Fruit fly (Drosophila melanogaster) whole organism, embryonic: Measurements from ENCODE around the gene drongo.

Source experiments
- Antp ChIP-seq: fragments of 200-800 bp; sonication (Bioruptor generic); optimal IDR thresholded peaks from 3 replicates; lab custom pipeline; 2016; ENCODE audit warnings: missing biosample characterization, missing genetic modification characterization
- CG10431 ChIP-seq: fragments of 200-800 bp; sonication (Bioruptor generic); optimal IDR thresholded peaks from 3 replicates; lab custom pipeline; 2018; ENCODE audit warnings: missing biosample characterization, mild to moderate bottlenecking, missing genetic modification characterization
- CG11093 ChIP-seq: fragments of 200-800 bp; sonication (Bioruptor generic); IDR thresholded peaks from 3 replicates; pipeline ENCODE4 v1.3.6; 2022; ENCODE audit warnings: missing biosample characterization, missing genetic modification characterization
- CG11398 ChIP-seq: fragments of 200-800 bp; sonication (Bioruptor generic); optimal IDR thresholded peaks from 2 replicates; lab custom pipeline; 2016; ENCODE audit warnings: missing biosample characterization, missing genetic modification characterization
- CG12071 ChIP-seq: fragments of 200-800 bp; sonication (Bioruptor generic); optimal IDR thresholded peaks from 3 replicates; lab custom pipeline; 2018; ENCODE audit warnings: missing biosample characterization, mild to moderate bottlenecking, missing genetic modification characterization
- CG1233 ChIP-seq: fragments of 200-800 bp; sonication (Bioruptor generic); optimal IDR thresholded peaks from 4 replicates; lab custom pipeline; 2018; ENCODE audit warnings: missing biosample characterization, mild to moderate bottlenecking, missing genetic modification characterization
- CG1602 ChIP-seq: fragments of 200-800 bp; sonication (Bioruptor generic); optimal IDR thresholded peaks from 3 replicates; lab custom pipeline; 2016; ENCODE audit warnings: missing biosample characterization, missing genetic modification characterization
- CG17186 ChIP-seq: fragments of 200-800 bp; sonication (Bioruptor generic); optimal IDR thresholded peaks from 3 replicates; lab custom pipeline; 2017; ENCODE audit warnings: missing biosample characterization, missing genetic modification reagents, missing genetic modification characterization
- CG17802 ChIP-seq: fragments of 200-800 bp; sonication (Bioruptor generic); optimal IDR thresholded peaks from 2 replicates; lab custom pipeline; 2018; ENCODE audit warnings: missing biosample characterization, mild to moderate bottlenecking, missing genetic modification characterization, moderate library complexity
- CG18262 ChIP-seq: fragments of 200-800 bp; optimal IDR thresholded peaks from 3 replicates; lab custom pipeline; 2019; ENCODE audit warnings: missing biosample characterization, mild to moderate bottlenecking, missing genetic modification characterization, moderate library complexity
- CG2129 ChIP-seq: fragments of 200-800 bp; sonication (Bioruptor generic); IDR thresholded peaks from 2 replicates; pipeline ENCODE4 v1.3.6; 2022; ENCODE audit warnings: missing biosample characterization, missing genetic modification characterization; ENCODE audit not compliant: partially characterized antibody
- CG33213 ChIP-seq: fragments of 200-800 bp; sonication (Bioruptor generic); optimal IDR thresholded peaks from 3 replicates; lab custom pipeline; 2016; ENCODE audit warnings: missing biosample characterization, missing genetic modification characterization
- CG3407 ChIP-seq: fragments of 200-800 bp; sonication (Bioruptor generic); optimal IDR thresholded peaks from 2 replicates; lab custom pipeline; 2018; ENCODE audit warnings: missing biosample characterization, mild to moderate bottlenecking, missing genetic modification characterization
- CG5953 ChIP-seq: fragments of 200-800 bp; sonication (Bioruptor generic); IDR thresholded peaks from 2 replicates; pipeline ENCODE4 v1.3.6; 2022; ENCODE audit warnings: missing biosample characterization, missing genetic modification characterization
- CG6254 ChIP-seq: fragments of 200-800 bp; sonication (Bioruptor generic); optimal IDR thresholded peaks from 3 replicates; lab custom pipeline; 2017; ENCODE audit warnings: mild to moderate bottlenecking, missing biosample characterization, missing genetic modification reagents, missing genetic modification characterization
- CG6654 ChIP-seq: fragments of 200-800 bp; sonication (Bioruptor generic); optimal IDR thresholded peaks from 2 replicates; lab custom pipeline; 2017; ENCODE audit warnings: missing biosample characterization, mild to moderate bottlenecking, missing genetic modification characterization
- CG8281 ChIP-seq: fragments of 200-800 bp; sonication (Bioruptor generic); optimal IDR thresholded peaks from 2 replicates; lab custom pipeline; 2018; ENCODE audit warnings: missing biosample characterization, mild to moderate bottlenecking, missing genetic modification characterization, moderate library complexity
- D ChIP-seq, 2 experiments: fragments of 200-800 bp in 1 of 2; fragments of >200 bp in 1 of 2; sonication (Bioruptor generic) in 1 of 2; optimal IDR thresholded peaks; 2 replicates in 1 of 2; 3 replicates in 1 of 2; lab custom pipeline; 2017; ENCODE audit warnings: mild to moderate bottlenecking in 1 of 2, missing biosample characterization in 1 of 2, missing genetic modification characterization in 1 of 2, missing genetic modification reagents in 1 of 2
- Deaf1 ChIP-seq: fragments of 200-800 bp; optimal IDR thresholded peaks from 3 replicates; lab custom pipeline; 2019; ENCODE audit warnings: missing biosample characterization, mild to moderate bottlenecking, missing genetic modification characterization, moderate library complexity
- Drgx ChIP-seq: fragments of 200-800 bp; sonication (Bioruptor generic); IDR thresholded peaks from 2 replicates; pipeline ENCODE4 v1.3.6; 2022; ENCODE audit warnings: missing biosample characterization, missing genetic modification characterization
- Fer2 ChIP-seq: fragments of 200-800 bp; sonication (Bioruptor generic); optimal IDR thresholded peaks from 2 replicates; lab custom pipeline; 2018; ENCODE audit warnings: missing biosample characterization, mild to moderate bottlenecking, missing genetic modification characterization, moderate library complexity
- Mes4 ChIP-seq: fragments of 200-800 bp; sonication (Bioruptor generic); optimal IDR thresholded peaks from 2 replicates; lab custom pipeline; 2016; ENCODE audit warnings: missing biosample characterization, missing genetic modification characterization
- Oli ChIP-seq: fragments of 200-800 bp; sonication (Bioruptor generic); optimal IDR thresholded peaks from 2 replicates; lab custom pipeline; 2018; ENCODE audit warnings: missing biosample characterization, mild to moderate bottlenecking, missing genetic modification characterization, moderate library complexity
- PHDP ChIP-seq: fragments of 200-800 bp; sonication (Bioruptor generic); optimal IDR thresholded peaks from 3 replicates; lab custom pipeline; 2018; ENCODE audit warnings: missing biosample characterization, mild to moderate bottlenecking, missing genetic modification characterization, moderate library complexity
- Ptx1 ChIP-seq: fragments of 200-800 bp; sonication (Bioruptor generic); IDR thresholded peaks from 2 replicates; pipeline ENCODE4 v1.3.6; 2022; ENCODE audit warnings: missing biosample characterization, missing genetic modification characterization
- Rx ChIP-seq: fragments of 200-800 bp; sonication (Bioruptor generic); IDR thresholded peaks from 2 replicates; pipeline ENCODE4 v1.3.6; 2022; ENCODE audit warnings: missing biosample characterization, missing genetic modification characterization
- Scr ChIP-seq: fragments of 200-800 bp; sonication (Bioruptor generic); IDR thresholded peaks from 2 replicates; pipeline ENCODE4 v1.3.6; 2022; ENCODE audit warnings: missing biosample characterization, missing genetic modification characterization; ENCODE audit not compliant: partially characterized antibody
- YL-1 ChIP-seq: fragments of 200-800 bp; sonication (Bioruptor generic); optimal IDR thresholded peaks from 3 replicates; lab custom pipeline; 2017; ENCODE audit warnings: missing biosample characterization, mild to moderate bottlenecking, missing genetic modification characterization
- ap ChIP-seq: fragments of 200-800 bp; sonication (Bioruptor generic); IDR thresholded peaks from 2 replicates; pipeline ENCODE4 v1.3.6; 2022; ENCODE audit warnings: missing biosample characterization, missing genetic modification characterization
- chif ChIP-seq, 2 experiments: fragments of 200-800 bp; sonication (Bioruptor generic); optimal IDR thresholded peaks; 3 replicates each; lab custom pipeline; 2016; ENCODE audit warnings: missing biosample characterization in 2 of 2, missing genetic modification characterization in 2 of 2
- en ChIP-seq: fragments of 200-800 bp; sonication (Bioruptor generic); optimal IDR thresholded peaks from 2 replicates; lab custom pipeline; 2016; ENCODE audit warnings: missing biosample characterization, missing genetic modification characterization
- gem ChIP-seq: fragments of 200-800 bp; sonication (Bioruptor generic); optimal IDR thresholded peaks from 2 replicates; lab custom pipeline; 2019; ENCODE audit warnings: missing biosample characterization, mild to moderate bottlenecking, missing genetic modification characterization, moderate library complexity
- gsb ChIP-seq: fragments of 200-800 bp; sonication (Bioruptor generic); IDR thresholded peaks from 2 replicates; pipeline ENCODE4 v1.3.6; 2022; ENCODE audit warnings: missing biosample characterization, missing genetic modification characterization
- hth ChIP-seq: fragments of >200 bp; optimal IDR thresholded peaks from 2 replicates; lab custom pipeline; 2017; ENCODE audit warnings: inconsistent platforms
- insv ChIP-seq, 2 experiments: fragments of 200-800 bp; sonication (Bioruptor generic); optimal IDR thresholded peaks; 3 replicates each; lab custom pipeline; 2016 to 2018; ENCODE audit warnings: missing biosample characterization in 2 of 2, missing genetic modification characterization in 2 of 2
- kni ChIP-seq: fragments of 200-800 bp; sonication (Bioruptor generic); optimal IDR thresholded peaks from 3 replicates; lab custom pipeline; 2017; ENCODE audit warnings: mild to moderate bottlenecking, missing biosample characterization, missing genetic modification reagents, missing genetic modification characterization
- lola ChIP-seq, 3 experiments: fragments of >200 bp in 2 of 3; fragments of 200-800 bp in 1 of 3; sonication (Bioruptor generic) in 1 of 3; optimal IDR thresholded peaks; 2 replicates each; lab custom pipeline; 2017 to 2019; ENCODE audit warnings: missing biosample characterization in 3 of 3, missing genetic modification characterization in 3 of 3, mild to moderate bottlenecking in 1 of 3, moderate library complexity in 1 of 3
- nau ChIP-seq: fragments of 200-800 bp; sonication (Bioruptor generic); optimal IDR thresholded peaks from 3 replicates; lab custom pipeline; 2017; ENCODE audit warnings: missing biosample characterization, mild to moderate bottlenecking, missing genetic modification characterization, missing genetic modification reagents
- pzg ChIP-seq: fragments of 200-800 bp; sonication (Bioruptor generic); optimal IDR thresholded peaks from 3 replicates; lab custom pipeline; 2018; ENCODE audit warnings: missing biosample characterization, mild to moderate bottlenecking, missing genetic modification characterization, moderate library complexity
- row ChIP-seq: fragments of 200-800 bp; sonication (Bioruptor generic); IDR thresholded peaks from 3 replicates; pipeline ENCODE4 v1.3.6; 2022; ENCODE audit warnings: missing biosample characterization, missing genetic modification characterization
- sd ChIP-seq: fragments of 200-800 bp; sonication (Bioruptor generic); optimal IDR thresholded peaks from 3 replicates; lab custom pipeline; 2018; ENCODE audit warnings: missing biosample characterization, mild to moderate bottlenecking, missing genetic modification characterization, moderate library complexity
- seq ChIP-seq: fragments of 200-800 bp; sonication (Bioruptor generic); IDR thresholded peaks from 2 replicates; pipeline ENCODE4 v1.3.6; 2022; ENCODE audit warnings: missing biosample characterization, missing genetic modification characterization
- shn ChIP-seq: fragments of 200-800 bp; sonication (Bioruptor generic); optimal IDR thresholded peaks from 3 replicates; lab custom pipeline; 2016; ENCODE audit warnings: missing biosample characterization, missing genetic modification characterization
- tll ChIP-seq, 2 experiments: fragments of 200-800 bp in 1 of 2; fragments of >200 bp in 1 of 2; sonication (Bioruptor generic) in 1 of 2; optimal IDR thresholded peaks; 2 replicates each; lab custom pipeline; 2017 to 2019; ENCODE audit warnings: missing biosample characterization in 2 of 2, missing genetic modification characterization in 2 of 2, mild to moderate bottlenecking in 1 of 2, moderate library complexity in 1 of 2
- twi ChIP-seq: fragments of 200-800 bp; optimal IDR thresholded peaks from 2 replicates; lab custom pipeline; 2019; ENCODE audit warnings: missing biosample characterization, mild to moderate bottlenecking, missing genetic modification characterization, moderate library complexity
- unc-4 ChIP-seq: fragments of 200-800 bp; sonication (Bioruptor generic); IDR thresholded peaks from 2 replicates; pipeline ENCODE4 v1.3.6; 2022; ENCODE audit warnings: missing biosample characterization, missing genetic modification characterization; ENCODE audit not compliant: partially characterized antibody
- wdn ChIP-seq: fragments of 200-800 bp; sonication (Bioruptor generic); IDR thresholded peaks from 2 replicates; pipeline ENCODE4 v1.3.6; 2022; ENCODE audit warnings: missing biosample characterization, missing genetic modification characterization
- zen2 ChIP-seq: fragments of 200-800 bp; sonication (Bioruptor generic); IDR thresholded peaks from 3 replicates; pipeline ENCODE4 v1.3.6; 2022; ENCODE audit warnings: missing biosample characterization, missing genetic modification characterization; ENCODE audit not compliant: partially characterized antibody

The drongo gene

dm6 chr2L:845341-846004 is 5.4 kb downstream of the drongo start (continued):
- TF ChIP-seq lola (GFP tag; optimal IDR thresholded peaks at IDR 0.05; lab: Kevin White, UChicago) (peak in 1 of 3 experiments; percentile 32), shn (peak; percentile 85), Antp (peak; percentile 92), nau (peak; percentile 90), chif (GFP tag; optimal IDR thresholded peaks at IDR 0.05; lab: Kevin White, UChicago) (peak; percentile 85 to 87), CG5953 (GFP tag; lab: Robert Waterston, UW) (peak; percentile 89), Rx (GFP tag; lab: Robert Waterston, UW) (peak; percentile 88), tll (GFP tag; optimal IDR thresholded peaks at IDR 0.05; lab: Kevin White, UChicago) (no peak), sd (tag; lab: Kevin White, UChicago) (peak; percentile 57), CG8281 (peak; percentile 70), CG11398 (GFP tag; lab: Kevin White, UChicago) (peak; percentile 71), unc-4 (GFP tag; lab: Robert Waterston, UW) (no peak), zen2 (no peak), ap (GFP tag; lab: Robert Waterston, UW) (peak; percentile 92), insv (GFP tag; optimal IDR thresholded peaks at IDR 0.05; lab: Kevin White, UChicago) (peak in 1 of 2 experiments; percentile 30), CG3407 (GFP tag; lab: Kevin White, UChicago) (peak; percentile 78), en (GFP tag; lab: Kevin White, UChicago) (peak; percentile 78), hth (no peak), PHDP (peak; percentile 88), Deaf1 (tag; lab: Kevin White, UChicago) (peak; percentile 58), Ptx1 (GFP tag; lab: Robert Waterston, UW) (peak; percentile 93), YL-1 (GFP tag; lab: Kevin White, UChicago) (peak; percentile 62), Mes4 (peak; percentile 77), seq (GFP tag; lab: Robert Waterston, UW) (peak; percentile 81), Drgx (GFP tag; lab: Robert Waterston, UW) (peak; percentile 90), CG11093 (GFP tag; lab: Robert Waterston, UW) (peak; percentile 87; the same call in 2 of the 3 replicates), CG2129 (GFP tag; lab: Robert Waterston, UW) (no peak), CG1233 (GFP tag; lab: Kevin White, UChicago) (peak; percentile 72), D (optimal IDR thresholded peaks at IDR 0.05; lab: Kevin White, UChicago) (no peak), D (GFP tag; optimal IDR thresholded peaks at IDR 0.05; lab: Kevin White, UChicago) (peak; percentile 82), Fer2 (tag; lab: Kevin White, UChicago) (peak; percentile 65), CG12071 (peak; percentile 95), Oli (peak; percentile 83), CG6254 (GFP tag; lab: Kevin White, UChicago) (peak; percentile 74), kni (GFP tag; lab: Kevin White, UChicago) (no peak), CG1602 (GFP tag; lab: Kevin White, UChicago) (peak; percentile 75), CG18262 (tag; lab: Kevin White, UChicago) (peak; percentile 80), row (peak; percentile 93), gem (peak; percentile 91), CG17186 (GFP tag; lab: Kevin White, UChicago) (peak; percentile 54), CG33213 (GFP tag; lab: Kevin White, UChicago) (peak; percentile 83), CG17802 (tag; lab: Kevin White, UChicago) (peak; percentile 69), Scr (GFP tag; lab: Robert Waterston, UW) (no peak), wdn (peak; percentile 81), CG6654 (GFP tag; lab: Kevin White, UChicago) (peak; percentile 58), CG10431 (GFP tag; lab: Kevin White, UChicago) (peak; percentile 40), twi (tag; lab: Kevin White, UChicago) (peak; percentile 59), pzg (peak; percentile 6), gsb (GFP tag; lab: Robert Waterston, UW) (peak; percentile 82)
